Worm (Caenorhabditis elegans): Measurements from ENCODE around the gene ptrn-1.

DNA sequence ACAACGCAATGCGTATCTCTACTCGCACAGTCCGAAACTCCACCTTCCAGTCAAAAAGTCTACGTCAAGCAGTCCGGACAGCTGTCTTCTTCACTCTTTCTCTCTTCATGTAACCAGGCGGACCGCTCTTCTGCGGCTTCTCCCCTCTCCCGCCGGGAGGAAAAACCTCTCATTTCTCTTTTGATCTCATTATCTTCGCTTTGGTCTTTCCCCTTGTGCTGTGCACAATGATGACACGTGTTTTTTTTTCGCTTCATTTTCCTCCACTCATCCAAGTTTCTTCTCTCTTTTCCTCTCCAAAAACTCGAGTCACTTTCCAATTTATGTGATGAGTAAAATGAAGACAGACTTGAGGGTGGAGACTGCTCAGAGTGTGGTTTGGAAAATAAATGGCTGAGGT, 12.9 kb upstream of the ptrn-1 start, which contains the start of gene F35B3.7:
- TF ChIP-seq tbx-11 (GFP tag; IDR thresholded peaks at IDR 0.05) (no peak), ceh-13 (GFP tag; optimal IDR thresholded peaks at IDR 0.05) (no peak), ama-1 (optimal IDR thresholded peaks at IDR 0.05) (no peak), flt-1 (GFP tag; IDR thresholded peaks at IDR 0.05) (no peak)
